Fruit fly (Drosophila melanogaster) whole organism, embryonic: Measurements from ENCODE around the gene CG14646.

Experiments
- Ada2b ChIP-seq: fragments of 200-800 bp; sonication (Bioruptor generic); IDR thresholded peaks from 2 replicates; pipeline ENCODE4 v1.3.6; 2022; ENCODE audit warnings: missing biosample characterization, missing genetic modification characterization
- Atf6 ChIP-seq: fragments of 200-800 bp; sonication (Bioruptor generic); IDR thresholded peaks from 2 replicates; pipeline ENCODE4 v1.3.6; 2022; ENCODE audit warnings: missing biosample characterization, missing genetic modification characterization
- B-H1 ChIP-seq: fragments of 200-800 bp; sonication (Bioruptor generic); IDR thresholded peaks from 3 replicates; pipeline ENCODE4 v1.3.6; 2022; ENCODE audit warnings: missing biosample characterization, missing genetic modification characterization
- CG10462 ChIP-seq: fragments of 200-800 bp; sonication (Bioruptor generic); optimal IDR thresholded peaks from 2 replicates; lab custom pipeline; 2016; ENCODE audit warnings: missing biosample characterization, missing genetic modification characterization
- CG11093 ChIP-seq: fragments of 200-800 bp; sonication (Bioruptor generic); IDR thresholded peaks from 3 replicates; pipeline ENCODE4 v1.3.6; 2022; ENCODE audit warnings: missing biosample characterization, missing genetic modification characterization
- CG11723 ChIP-seq: fragments of 200-800 bp; sonication (Bioruptor generic); optimal IDR thresholded peaks from 2 replicates; lab custom pipeline; 2017; ENCODE audit warnings: missing biosample characterization, mild to moderate bottlenecking, missing genetic modification characterization
- CG12942 ChIP-seq: fragments of 200-800 bp; sonication (Bioruptor generic); optimal IDR thresholded peaks from 3 replicates; lab custom pipeline; 2016; ENCODE audit warnings: missing biosample characterization, missing genetic modification characterization
- CG1602 ChIP-seq: fragments of 200-800 bp; sonication (Bioruptor generic); optimal IDR thresholded peaks from 3 replicates; lab custom pipeline; 2016; ENCODE audit warnings: missing biosample characterization, missing genetic modification characterization
- CG16815 ChIP-seq: fragments of 200-800 bp; sonication (Bioruptor generic); optimal IDR thresholded peaks from 3 replicates; lab custom pipeline; 2017; ENCODE audit warnings: missing biosample characterization, mild to moderate bottlenecking, missing genetic modification characterization
- CG16863 ChIP-seq: fragments of 200-800 bp; sonication (Bioruptor generic); optimal IDR thresholded peaks from 3 replicates; lab custom pipeline; 2016; ENCODE audit warnings: missing biosample characterization, missing genetic modification characterization
- CG2678 ChIP-seq: fragments of 200-800 bp; sonication (Bioruptor generic); optimal IDR thresholded peaks from 3 replicates; lab custom pipeline; 2019; ENCODE audit warnings: missing biosample characterization, mild to moderate bottlenecking, missing genetic modification characterization, moderate library complexity
- CG30020 ChIP-seq: fragments of 200-800 bp; optimal IDR thresholded peaks from 2 replicates; lab custom pipeline; 2019; ENCODE audit warnings: missing biosample characterization, mild to moderate bottlenecking, missing genetic modification characterization, moderate library complexity
- CG32772 ChIP-seq: fragments of 200-800 bp; sonication (Bioruptor generic); IDR thresholded peaks from 2 replicates; pipeline ENCODE4 v1.3.6; 2022; ENCODE audit warnings: missing biosample characterization, missing genetic modification characterization
- CG3726 ChIP-seq: fragments of 200-800 bp; sonication (Bioruptor generic); IDR thresholded peaks from 3 replicates; pipeline ENCODE4, ENCODE4 v1.3.6; 2022; ENCODE audit warnings: missing biosample characterization, missing genetic modification characterization
- CG7745 ChIP-seq: fragments of 200-800 bp; sonication (Bioruptor generic); optimal IDR thresholded peaks from 2 replicates; lab custom pipeline; 2018; ENCODE audit warnings: missing biosample characterization, mild to moderate bottlenecking, missing genetic modification characterization, moderate library complexity
- CG8924 ChIP-seq: fragments of 200-800 bp; optimal IDR thresholded peaks from 3 replicates; lab custom pipeline; 2019; ENCODE audit warnings: missing biosample characterization, mild to moderate bottlenecking, missing genetic modification characterization, moderate library complexity
- CTCF ChIP-seq: fragments of 200-800 bp; sonication (Bioruptor generic); optimal IDR thresholded peaks from 2 replicates; lab custom pipeline; 2017; ENCODE audit warnings: missing biosample characterization, mild to moderate bottlenecking, missing genetic modification characterization, moderate library complexity
- Camta ChIP-seq: fragments of 200-800 bp; sonication (Bioruptor generic); optimal IDR thresholded peaks from 2 replicates; lab custom pipeline; 2016; ENCODE audit warnings: missing biosample characterization, missing genetic modification characterization
- Dp ChIP-seq: fragments of 200-800 bp; sonication (Bioruptor generic); optimal IDR thresholded peaks from 2 replicates; lab custom pipeline; 2018; ENCODE audit warnings: missing biosample characterization, mild to moderate bottlenecking, missing genetic modification characterization, moderate library complexity
- Drgx ChIP-seq: fragments of 200-800 bp; sonication (Bioruptor generic); IDR thresholded peaks from 2 replicates; pipeline ENCODE4 v1.3.6; 2022; ENCODE audit warnings: missing biosample characterization, missing genetic modification characterization
- Gug ChIP-seq: fragments of 200-800 bp; sonication (Bioruptor generic); IDR thresholded peaks from 4 replicates; pipeline ENCODE4 v1.3.6; 2022; ENCODE audit warnings: missing biosample characterization, missing genetic modification characterization
- Jarid2 ChIP-seq: fragments of 200-800 bp; sonication (Bioruptor generic); optimal IDR thresholded peaks from 3 replicates; lab custom pipeline; 2017; ENCODE audit warnings: mild to moderate bottlenecking, missing biosample characterization, missing genetic modification reagents, missing genetic modification characterization
- MTF-1 ChIP-seq: fragments of 200-800 bp; sonication (Bioruptor generic); optimal IDR thresholded peaks from 2 replicates; lab custom pipeline; 2018; ENCODE audit warnings: missing biosample characterization, mild to moderate bottlenecking, missing genetic modification characterization, borderline replicate concordance
- NFAT ChIP-seq: fragments of 200-800 bp; sonication (Bioruptor generic); IDR thresholded peaks from 2 replicates; pipeline ENCODE4 v1.3.6; 2022; ENCODE audit warnings: missing biosample characterization, missing genetic modification characterization
- PHDP ChIP-seq: fragments of 200-800 bp; sonication (Bioruptor generic); optimal IDR thresholded peaks from 3 replicates; lab custom pipeline; 2018; ENCODE audit warnings: missing biosample characterization, mild to moderate bottlenecking, missing genetic modification characterization, moderate library complexity
- Sin3A ChIP-seq: fragments of >200 bp; optimal IDR thresholded peaks from 2 replicates; lab custom pipeline; 2018
- Taf1 ChIP-seq: fragments of 200-800 bp; sonication (Bioruptor generic); IDR thresholded peaks from 2 replicates; pipeline ENCODE4 v1.3.6; 2022; ENCODE audit warnings: missing biosample characterization, missing genetic modification characterization
- al ChIP-seq: fragments of 200-800 bp; sonication (Bioruptor generic); IDR thresholded peaks from 2 replicates; pipeline ENCODE4 v1.3.6; 2022; ENCODE audit warnings: missing biosample characterization, missing genetic modification characterization
- ara ChIP-seq: fragments of 200-800 bp; sonication (Bioruptor generic); IDR thresholded peaks from 2 replicates; pipeline ENCODE4 v1.3.6; 2022; ENCODE audit warnings: missing biosample characterization, missing genetic modification characterization
- bcd ChIP-seq: fragments of 200-800 bp; sonication (Bioruptor generic); optimal IDR thresholded peaks from 2 replicates; lab custom pipeline; 2017; ENCODE audit warnings: missing biosample characterization, mild to moderate bottlenecking, missing genetic modification characterization
- bsh ChIP-seq, 2 experiments: fragments of 200-800 bp; sonication (Bioruptor generic); optimal IDR thresholded peaks; 2 replicates each; lab custom pipeline; 2017 to 2018; ENCODE audit warnings: mild to moderate bottlenecking in 2 of 2, missing biosample characterization in 2 of 2, missing genetic modification characterization in 2 of 2, moderate library complexity in 1 of 2
- dimm ChIP-seq: fragments of 200-800 bp; sonication (Bioruptor generic); IDR thresholded peaks from 2 replicates; pipeline ENCODE4 v1.3.6; 2022; ENCODE audit warnings: missing biosample characterization, missing genetic modification characterization
- dpn ChIP-seq, 2 experiments: fragments of 200-800 bp; sonication (Bioruptor generic); optimal IDR thresholded peaks; 3 replicates each; lab custom pipeline; 2016; ENCODE audit warnings: missing biosample characterization in 2 of 2, missing genetic modification characterization in 2 of 2
- ewg ChIP-seq: fragments of 200-800 bp; sonication (Bioruptor generic); optimal IDR thresholded peaks from 3 replicates; lab custom pipeline; 2017; ENCODE audit warnings: mild to moderate bottlenecking, missing biosample characterization, missing genetic modification reagents, missing genetic modification characterization
- gem ChIP-seq: fragments of 200-800 bp; sonication (Bioruptor generic); optimal IDR thresholded peaks from 2 replicates; lab custom pipeline; 2019; ENCODE audit warnings: missing biosample characterization, mild to moderate bottlenecking, missing genetic modification characterization, moderate library complexity
- gsb-n ChIP-seq: fragments of 200-800 bp; sonication (Bioruptor generic); optimal IDR thresholded peaks from 3 replicates; lab custom pipeline; 2018; ENCODE audit warnings: missing biosample characterization, mild to moderate bottlenecking, missing genetic modification characterization
- ind ChIP-seq: fragments of 200-800 bp; sonication (Bioruptor generic); optimal IDR thresholded peaks from 3 replicates; lab custom pipeline; 2016; ENCODE audit warnings: missing biosample characterization, missing genetic modification characterization
- inv ChIP-seq: fragments of 200-800 bp; sonication (Bioruptor generic); IDR thresholded peaks from 2 replicates; pipeline ENCODE4 v1.3.6; 2022; ENCODE audit warnings: missing biosample characterization, missing genetic modification characterization; ENCODE audit not compliant: partially characterized antibody
- lab ChIP-seq: fragments of 200-800 bp; sonication (Bioruptor generic); optimal IDR thresholded peaks from 3 replicates; lab custom pipeline; 2017; ENCODE audit warnings: missing biosample characterization, missing genetic modification characterization, mild to moderate bottlenecking, moderate library complexity, missing genetic modification reagents
- lola ChIP-seq, 3 experiments: fragments of >200 bp in 2 of 3; fragments of 200-800 bp in 1 of 3; sonication (Bioruptor generic) in 1 of 3; optimal IDR thresholded peaks; 2 replicates each; lab custom pipeline; 2017 to 2019; ENCODE audit warnings: missing biosample characterization in 3 of 3, missing genetic modification characterization in 3 of 3, mild to moderate bottlenecking in 1 of 3, moderate library complexity in 1 of 3
- onecut ChIP-seq: fragments of 200-800 bp; sonication (Bioruptor generic); IDR thresholded peaks from 2 replicates; pipeline ENCODE4 v1.3.6; 2022; ENCODE audit warnings: missing biosample characterization, missing genetic modification characterization
- org-1 ChIP-seq: fragments of 200-800 bp; sonication (Bioruptor generic); optimal IDR thresholded peaks from 2 replicates; lab custom pipeline; 2017; ENCODE audit warnings: missing biosample characterization, missing genetic modification characterization
- p53 ChIP-seq: fragments of 200-800 bp; sonication (Bioruptor generic); optimal IDR thresholded peaks from 2 replicates; lab custom pipeline; 2016; ENCODE audit warnings: missing biosample characterization, missing genetic modification characterization
- pfk ChIP-seq: fragments of 200-800 bp; sonication (Bioruptor generic); optimal IDR thresholded peaks from 2 replicates; lab custom pipeline; 2018; ENCODE audit warnings: missing biosample characterization, mild to moderate bottlenecking, missing genetic modification characterization, moderate library complexity
- phol ChIP-seq: fragments of 200-800 bp; sonication (Bioruptor generic); optimal IDR thresholded peaks from 3 replicates; lab custom pipeline; 2018; ENCODE audit warnings: missing biosample characterization, mild to moderate bottlenecking, missing genetic modification characterization, moderate library complexity
- rib ChIP-seq: fragments of 200-800 bp; sonication (Bioruptor generic); IDR thresholded peaks from 2 replicates; pipeline ENCODE4 v1.3.6; 2022; ENCODE audit warnings: missing biosample characterization, missing genetic modification characterization
- sc ChIP-seq, 3 experiments: fragments of >200 bp in 2 of 3; fragments of 200-800 bp in 1 of 3; sonication (Bioruptor generic) in 1 of 3; optimal IDR thresholded peaks; 2 replicates in 2 of 3; 3 replicates in 1 of 3; lab custom pipeline; 2017; ENCODE audit warnings: mild to moderate bottlenecking in 1 of 3, missing biosample characterization in 1 of 3, missing genetic modification characterization in 1 of 3, missing genetic modification reagents in 1 of 3
- twi ChIP-seq: fragments of 200-800 bp; optimal IDR thresholded peaks from 2 replicates; lab custom pipeline; 2019; ENCODE audit warnings: missing biosample characterization, mild to moderate bottlenecking, missing genetic modification characterization, moderate library complexity
- zen ChIP-seq: fragments of 200-800 bp; sonication (Bioruptor generic); optimal IDR thresholded peaks from 3 replicates; lab custom pipeline; 2018; ENCODE audit warnings: missing biosample characterization, mild to moderate bottlenecking, missing genetic modification characterization, moderate library complexity
- zen2 ChIP-seq: fragments of 200-800 bp; sonication (Bioruptor generic); IDR thresholded peaks from 3 replicates; pipeline ENCODE4 v1.3.6; 2022; ENCODE audit warnings: missing biosample characterization, missing genetic modification characterization; ENCODE audit not compliant: partially characterized antibody

Gene CG14646

dm6 chr3R:4399810-4400496 is 9.8 kb downstream of the CG14646 start:
- TF ChIP-seq Jarid2 (GFP tag; lab: Kevin White, UChicago), result no peak
- no peak for TF ChIP-seq zen2 (GFP tag; lab: Robert Waterston, UW)
- TF ChIP-seq PHDP (tag; lab: Kevin White, UChicago), result no peak
- no peak for TF ChIP-seq twi (tag; lab: Kevin White, UChicago)
- TF ChIP-seq CG2678 (tag; lab: Kevin White, UChicago), result peak; percentile 21
- peak; percentile 4 for TF ChIP-seq Sin3A
- TF ChIP-seq Drgx (GFP tag; lab: Robert Waterston, UW), result no peak
- TF ChIP-seq bcd (GFP tag; lab: Kevin White, UChicago), result peak; percentile 3
- no peak for TF ChIP-seq CG32772 (GFP tag; lab: Robert Waterston, UW)
- TF ChIP-seq Taf1 (GFP tag; lab: Robert Waterston, UW), result no peak
- no peak for TF ChIP-seq CTCF (GFP tag; lab: Kevin White, UChicago)
- TF ChIP-seq CG8924 (tag; lab: Kevin White, UChicago), result peak; percentile 7
- TF ChIP-seq Dp (GFP tag; lab: Kevin White, UChicago), result no peak
- no peak for TF ChIP-seq CG12942 (GFP tag; lab: Kevin White, UChicago)
- no peak for TF ChIP-seq al (GFP tag; lab: Robert Waterston, UW)
- 0 out of 4 replicates have a peak, but pooled peaks have one; percentile 29 for TF ChIP-seq Gug (GFP tag; lab: Robert Waterston, UW)
- TF ChIP-seq CG7745 (tag; lab: Kevin White, UChicago), result no peak
- no peak for TF ChIP-seq Camta (GFP tag; lab: Kevin White, UChicago)
- no peak for TF ChIP-seq Atf6 (GFP tag; lab: Robert Waterston, UW)
- no peak for TF ChIP-seq dpn (GFP tag; optimal IDR thresholded peaks at IDR 0.05; lab: Kevin White, UChicago)
- no peak for TF ChIP-seq bsh (GFP tag; optimal IDR thresholded peaks at IDR 0.05; lab: Kevin White, UChicago)
- peak; percentile 18 for TF ChIP-seq ind (GFP tag; lab: Kevin White, UChicago)
- TF ChIP-seq pfk, result peak; percentile 8
- TF ChIP-seq ara (GFP tag; lab: Robert Waterston, UW), result no peak
- TF ChIP-seq MTF-1 (GFP tag; lab: Kevin White, UChicago), result no peak
- no peak for TF ChIP-seq CG3726 (GFP tag; lab: Robert Waterston, UW)
- TF ChIP-seq p53 (GFP tag; lab: Kevin White, UChicago), result no peak
- no peak for TF ChIP-seq dimm
- TF ChIP-seq lola (GFP tag; optimal IDR thresholded peaks at IDR 0.05; lab: Kevin White, UChicago), result peak in 2 of 3 experiments; percentile 41 to 91
- TF ChIP-seq CG1602 (GFP tag; lab: Kevin White, UChicago), result peak; percentile 24
- TF ChIP-seq phol (tag; lab: Kevin White, UChicago), result peak; percentile 64
- TF ChIP-seq sc (optimal IDR thresholded peaks at IDR 0.05; lab: Kevin White, UChicago), result no peak
- no peak for TF ChIP-seq sc (GFP tag; optimal IDR thresholded peaks at IDR 0.05; lab: Kevin White, UChicago)
- TF ChIP-seq org-1 (GFP tag; lab: Kevin White, UChicago), result no peak
- TF ChIP-seq CG11723, result peak; percentile 85
- TF ChIP-seq gem (tag; lab: Kevin White, UChicago), result peak; percentile 41
- TF ChIP-seq zen, result peak; percentile 22
- no peak for TF ChIP-seq CG11093
- no peak for TF ChIP-seq onecut (GFP tag; lab: Robert Waterston, UW)
- peak; percentile 41 for TF ChIP-seq ewg
- TF ChIP-seq B-H1 (GFP tag; lab: Robert Waterston, UW), result no peak
- no peak for TF ChIP-seq rib (GFP tag; lab: Robert Waterston, UW)
- no peak for TF ChIP-seq CG10462 (GFP tag; lab: Kevin White, UChicago)
- no peak for TF ChIP-seq gsb-n (tag; lab: Kevin White, UChicago)
- TF ChIP-seq NFAT (GFP tag; lab: Robert Waterston, UW), result peak; percentile 57; the same call in 1 of the 2 replicates
- TF ChIP-seq CG16815, result peak; percentile 40
- no peak for TF ChIP-seq Ada2b (GFP tag; lab: Robert Waterston, UW)
- peak; percentile 99 for TF ChIP-seq CG30020 (tag; lab: Kevin White, UChicago)
- TF ChIP-seq CG16863 (GFP tag; lab: Kevin White, UChicago), result no peak
- no peak for TF ChIP-seq lab
- no peak for TF ChIP-seq inv
